Fruit fly (Drosophila melanogaster) whole organism, pupa: ENCODE measurements around the gene Ctr1B.
A peak's percentile ranks its signal among the peaks of the same experiment; 100 is the strongest.

Source experiments
- CG10348 ChIP-seq: fragments of 200-800 bp; sonication (Bioruptor generic); IDR thresholded peaks from 2 replicates; pipeline ENCODE4 v1.3.6; 2022; ENCODE audit warnings: missing biosample characterization, missing genetic modification characterization
- CG12605 ChIP-seq: fragments of 200-800 bp; sonication (Bioruptor generic); IDR thresholded peaks from 2 replicates; pipeline ENCODE4 v1.3.6; 2022; ENCODE audit warnings: missing biosample characterization, missing genetic modification characterization
- CG13204 ChIP-seq: fragments of 200-800 bp; sonication (Bioruptor generic); optimal IDR thresholded peaks from 2 replicates; lab custom pipeline; 2018; ENCODE audit warnings: missing biosample characterization, mild to moderate bottlenecking, missing genetic modification characterization, moderate library complexity
- CG14655 ChIP-seq: fragments of 200-800 bp; sonication (Bioruptor generic); optimal IDR thresholded peaks from 3 replicates; lab custom pipeline; 2017; ENCODE audit warnings: mild to moderate bottlenecking, missing biosample characterization, missing genetic modification reagents, missing genetic modification characterization
- CG15710 ChIP-seq: fragments of 200-800 bp; sonication (Bioruptor generic); optimal IDR thresholded peaks from 2 replicates; lab custom pipeline; 2018; ENCODE audit warnings: missing biosample characterization, mild to moderate bottlenecking, missing genetic modification characterization, moderate library complexity
- CG17806 ChIP-seq: fragments of 200-800 bp; sonication (Bioruptor generic); optimal IDR thresholded peaks from 2 replicates; lab custom pipeline; 2018; ENCODE audit warnings: missing biosample characterization, mild to moderate bottlenecking, missing genetic modification characterization, moderate library complexity
- CG32121 ChIP-seq: fragments of 200-800 bp; sonication (Bioruptor generic); IDR thresholded peaks from 2 replicates; pipeline ENCODE4 v1.3.6; 2022; ENCODE audit warnings: missing biosample characterization, missing genetic modification characterization
- CG34367 ChIP-seq: fragments of 200-800 bp; sonication (Bioruptor generic); optimal IDR thresholded peaks from 2 replicates; lab custom pipeline; 2018; ENCODE audit warnings: missing biosample characterization, mild to moderate bottlenecking, missing genetic modification characterization
- CG4496 ChIP-seq: fragments of 200-800 bp; sonication (Bioruptor generic); IDR thresholded peaks from 3 replicates; pipeline ENCODE4 v1.3.6; 2022; ENCODE audit warnings: missing biosample characterization, missing genetic modification characterization
- CG8159 ChIP-seq: fragments of 200-800 bp; sonication (Bioruptor generic); optimal IDR thresholded peaks from 3 replicates; lab custom pipeline; 2018; ENCODE audit warnings: missing biosample characterization, mild to moderate bottlenecking, missing genetic modification characterization, moderate library complexity
- CG8301 ChIP-seq: fragments of 200-800 bp; sonication (Bioruptor generic); optimal IDR thresholded peaks from 2 replicates; lab custom pipeline; 2018; ENCODE audit warnings: missing biosample characterization, mild to moderate bottlenecking, missing genetic modification characterization
- CG9948 ChIP-seq: fragments of 200-800 bp; sonication (Bioruptor generic); optimal IDR thresholded peaks from 2 replicates; lab custom pipeline; 2018; ENCODE audit warnings: missing biosample characterization, mild to moderate bottlenecking, missing genetic modification characterization, moderate library complexity
- D1 ChIP-seq: fragments of 200-800 bp; sonication (Bioruptor generic); optimal IDR thresholded peaks from 2 replicates; lab custom pipeline; 2018; ENCODE audit warnings: missing biosample characterization, mild to moderate bottlenecking, missing genetic modification characterization, moderate library complexity
- EcR ChIP-seq: fragments of 200-800 bp; sonication (Bioruptor generic); optimal IDR thresholded peaks from 3 replicates; lab custom pipeline; 2019; ENCODE audit warnings: missing biosample characterization, missing genetic modification characterization, mild to moderate bottlenecking, moderate library complexity, missing genetic modification reagents
- Ets98B ChIP-seq: fragments of 200-800 bp; sonication (Bioruptor generic); IDR thresholded peaks from 2 replicates; pipeline ENCODE4 v1.3.6; 2022; ENCODE audit warnings: missing biosample characterization, missing genetic modification characterization
- Pif1A ChIP-seq: fragments of 200-800 bp; sonication (Bioruptor generic); optimal IDR thresholded peaks from 3 replicates; lab custom pipeline; 2016; ENCODE audit warnings: missing biosample characterization, missing genetic modification characterization
- Pif1B ChIP-seq: fragments of 200-800 bp; sonication (Bioruptor generic); optimal IDR thresholded peaks from 3 replicates; lab custom pipeline; 2016; ENCODE audit warnings: missing biosample characterization, missing genetic modification characterization
- Snoo ChIP-seq: fragments of 200-800 bp; sonication (Bioruptor generic); optimal IDR thresholded peaks from 3 replicates; lab custom pipeline; 2017; ENCODE audit warnings: missing biosample characterization, mild to moderate bottlenecking, missing genetic modification characterization, inconsistent platforms
- fd96Ca ChIP-seq: fragments of 200-800 bp; sonication (Bioruptor generic); IDR thresholded peaks from 3 replicates; pipeline ENCODE4 v1.3.6; 2022; ENCODE audit warnings: missing biosample characterization, missing genetic modification characterization
- gl ChIP-seq: fragments of 200-800 bp; sonication (Bioruptor generic); optimal IDR thresholded peaks from 2 replicates; lab custom pipeline; 2018; ENCODE audit warnings: missing biosample characterization, mild to moderate bottlenecking, missing genetic modification characterization
- rn ChIP-seq: fragments of 200-800 bp; sonication (Bioruptor generic); IDR thresholded peaks from 2 replicates; pipeline ENCODE4 v1.3.6; 2022; ENCODE audit warnings: missing biosample characterization, missing genetic modification characterization

Gene Ctr1B

dm6 chr3R:8317709-8318335 lies 410 bp downstream of the Ctr1B start:
- TF ChIP-seq Ets98B = peak; percentile 60; the same call in 1 of the 2 replicates
- no peak for TF ChIP-seq CG34367
- TF ChIP-seq CG12605 = peak; percentile 65
- TF ChIP-seq fd96Ca (GFP tag; lab: Robert Waterston, UW) = no peak; the same call in 2 of the 3 replicates
- TF ChIP-seq CG4496 (GFP tag; lab: Robert Waterston, UW) = 0 out of 3 replicates have a peak, but pooled peaks have one; percentile 21
- no peak for TF ChIP-seq gl (tag; lab: Kevin White, UChicago)

dm6 chr3R:8321447-8321846 lies 4.0 kb downstream of the Ctr1B start, which contains the start of gene Or85a:
Gene Or85a (plus strand): TSS chr3R:8321747.
- TF ChIP-seq fd96Ca (GFP tag; lab: Robert Waterston, UW) (no peak), CG15710 (tag; lab: Kevin White, UChicago) (no peak), CG14655 (no peak), CG8301 (tag; lab: Kevin White, UChicago) (no peak), Pif1B (GFP tag; lab: Kevin White, UChicago) (no peak), gl (tag; lab: Kevin White, UChicago) (no peak), CG8159 (tag; lab: Kevin White, UChicago) (no peak), CG13204 (GFP tag; lab: Kevin White, UChicago) (no peak), CG4496 (GFP tag; lab: Robert Waterston, UW) (no peak), CG17806 (tag; lab: Kevin White, UChicago) (no peak)

dm6 chr3R:8324016-8324415 lies 6.6 kb downstream of the Ctr1B start, which contains the start of gene CG7443:
Gene CG7443 (plus strand): TSS chr3R:8324316.
- no peak for TF ChIP-seq rn (GFP tag; lab: Robert Waterston, UW)
- no peak for TF ChIP-seq CG34367
- TF ChIP-seq CG17806 (tag; lab: Kevin White, UChicago) = no peak
- TF ChIP-seq Snoo = no peak
- TF ChIP-seq CG14655 = no peak

dm6 chr3R:8326884-8327283 lies 9.5 kb downstream of the Ctr1B start:
- TF ChIP-seq CG4496 (GFP tag; lab: Robert Waterston, UW) (no peak), EcR (no peak), CG13204 (GFP tag; lab: Kevin White, UChicago) (no peak), CG14655 (no peak)

- no peak for TF ChIP-seq CG17806 (tag; lab: Kevin White, UChicago)
- TF ChIP-seq EcR = no peak
- TF ChIP-seq Pif1A (GFP tag; lab: Kevin White, UChicago) = no peak
- TF ChIP-seq CG15710 (tag; lab: Kevin White, UChicago) = no peak
- TF ChIP-seq gl (tag; lab: Kevin White, UChicago) = no peak
- no peak for TF ChIP-seq CG8159 (tag; lab: Kevin White, UChicago)
- TF ChIP-seq CG9948 (tag; lab: Kevin White, UChicago) = no peak
- no peak for TF ChIP-seq Snoo
- TF ChIP-seq fd96Ca (GFP tag; lab: Robert Waterston, UW) = no peak
- TF ChIP-seq Pif1B (GFP tag; lab: Kevin White, UChicago) = no peak
- TF ChIP-seq CG8301 (tag; lab: Kevin White, UChicago) = no peak
- no peak for TF ChIP-seq Ets98B
- TF ChIP-seq CG32121 (GFP tag; lab: Robert Waterston, UW) = no peak
- no peak for TF ChIP-seq CG12605
- no peak for TF ChIP-seq CG34367
- no peak for TF ChIP-seq CG14655
- TF ChIP-seq, all 21 proteins: peak for 0
These were observed 10.8 kb downstream of the Ctr1B start for dm6 chr3R:8327967-8328789.

- TF ChIP-seq Ets98B (no peak), Pif1A (GFP tag; lab: Kevin White, UChicago) (no peak), rn (GFP tag; lab: Robert Waterston, UW) (no peak), EcR (peak; percentile 16)
These were observed 12.2 kb downstream of the Ctr1B start for dm6 chr3R:8329628-8330027.

dm6 chr3R:8333768-8334470 lies 16.5 kb downstream of the Ctr1B start, which contains the start of gene Poxm:
Gene Poxm (minus strand): TSS chr3R:8333792.
- TF ChIP-seq CG8301 (tag; lab: Kevin White, UChicago) (peak; percentile 96), CG15710 (tag; lab: Kevin White, UChicago) (peak; percentile 97), Pif1A (GFP tag; lab: Kevin White, UChicago) (peak; percentile 89), CG34367 (peak; percentile 90), CG32121 (GFP tag; lab: Robert Waterston, UW) (peak; percentile 93), CG13204 (GFP tag; lab: Kevin White, UChicago) (peak; percentile 74), CG4496 (GFP tag; lab: Robert Waterston, UW) (peak; percentile 90), gl (tag; lab: Kevin White, UChicago) (peak; percentile 76), rn (GFP tag; lab: Robert Waterston, UW) (peak; percentile 87), Pif1B (GFP tag; lab: Kevin White, UChicago) (peak; percentile 91), Snoo (peak; percentile 95), CG9948 (tag; lab: Kevin White, UChicago) (peak; percentile 95), CG8159 (tag; lab: Kevin White, UChicago) (peak; percentile 98), CG12605 (peak; percentile 74), fd96Ca (GFP tag; lab: Robert Waterston, UW) (peak; percentile 91), D1 (tag; lab: Kevin White, UChicago) (peak; percentile 93), CG17806 (tag; lab: Kevin White, UChicago) (peak; percentile 94), CG10348 (GFP tag; lab: Robert Waterston, UW) (peak; percentile 90), EcR (no peak), Ets98B (peak; percentile 86), CG14655 (peak; percentile 99)
